Worm (Caenorhabditis elegans) whole organism, L2 larva: Measurements from ENCODE around the gene ZC15.5.

ENCODE experiments used
- C34F6.9 ChIP-seq: fragments of 150-350 bp; optimal IDR thresholded peaks from 2 replicates; lab custom pipeline; 2014; ENCODE audit warnings: missing biosample characterization, missing genetic modification characterization
- F13H6.1 ChIP-seq: sonication (generic microtip); optimal IDR thresholded peaks from 2 replicates; lab custom pipeline; 2016; ENCODE audit warnings: missing genetic modification characterization, missing compliant biosample characterization
- Y55F3AM.14 ChIP-seq: fragments of 200-800 bp; sonication (Bioruptor generic); optimal IDR thresholded peaks from 2 replicates; lab custom pipeline; 2018; ENCODE audit warnings: mild to moderate bottlenecking, missing genetic modification characterization, missing compliant biosample characterization
- ZK546.5 ChIP-seq: sonication (generic microtip); optimal IDR thresholded peaks from 2 replicates; lab custom pipeline; 2017; ENCODE audit warnings: missing biosample characterization, missing genetic modification characterization
- alr-1 ChIP-seq: fragments of 150-350 bp; optimal IDR thresholded peaks from 2 replicates; lab custom pipeline; 2014; ENCODE audit warnings: missing biosample characterization, missing genetic modification characterization
- aly-2 ChIP-seq: fragments of 150-350 bp; optimal IDR thresholded peaks from 2 replicates; lab custom pipeline; 2014; ENCODE audit warnings: missing biosample characterization, missing genetic modification characterization
- ama-1 ChIP-seq: fragments of 150-350 bp; optimal IDR thresholded peaks from 2 replicates; lab custom pipeline; 2018; ENCODE audit warnings: inconsistent platforms
- ceh-16 ChIP-seq: fragments of 150-350 bp; optimal IDR thresholded peaks from 2 replicates; lab custom pipeline; 2014; ENCODE audit warnings: missing biosample characterization, missing genetic modification characterization
- ceh-82 ChIP-seq: fragments of 150-350 bp; optimal IDR thresholded peaks from 2 replicates; lab custom pipeline; 2014; ENCODE audit warnings: missing biosample characterization, missing genetic modification characterization
- crh-2 ChIP-seq: sonication (generic microtip); optimal IDR thresholded peaks from 2 replicates; lab custom pipeline; 2017; ENCODE audit warnings: missing biosample characterization, missing genetic modification characterization
- egl-27 ChIP-seq: sonication (generic microtip); optimal IDR thresholded peaks from 3 replicates; lab custom pipeline; 2017; ENCODE audit warnings: missing biosample characterization, missing genetic modification reagents, missing genetic modification characterization
- elt-1 ChIP-seq: fragments of 150-350 bp; optimal IDR thresholded peaks from 2 replicates; lab custom pipeline; 2014; ENCODE audit warnings: missing biosample characterization, missing genetic modification characterization
- elt-3 ChIP-seq: sonication (generic microtip); optimal IDR thresholded peaks from 2 replicates; lab custom pipeline; 2017; ENCODE audit warnings: missing biosample characterization, missing genetic modification characterization
- fos-1 ChIP-seq: fragments of 150-350 bp; optimal IDR thresholded peaks from 2 replicates; lab custom pipeline; 2014; ENCODE audit warnings: missing biosample characterization, missing genetic modification characterization
- gmeb-1 ChIP-seq: fragments of 150-350 bp; optimal IDR thresholded peaks from 2 replicates; lab custom pipeline; 2014; ENCODE audit warnings: missing biosample characterization, missing genetic modification characterization
- lin-11 ChIP-seq: fragments of 150-350 bp; sonication (generic microtip); optimal IDR thresholded peaks from 2 replicates; lab custom pipeline; 2014; ENCODE audit warnings: missing biosample characterization, missing genetic modification characterization, inconsistent platforms, mixed read lengths
- lin-13 ChIP-seq: fragments of 150-350 bp; optimal IDR thresholded peaks from 2 replicates; lab custom pipeline; 2014; ENCODE audit warnings: missing biosample characterization, missing genetic modification reagents, missing genetic modification characterization
- lin-39 ChIP-seq: fragments of 150-350 bp; optimal IDR thresholded peaks from 2 replicates; lab custom pipeline; 2014; ENCODE audit warnings: missing biosample characterization, missing genetic modification reagents, missing genetic modification characterization
- lsy-2 ChIP-seq, 2 experiments: fragments of 150-350 bp in 1 of 2; sonication (generic microtip) in 1 of 2; optimal IDR thresholded peaks; 2 replicates each; lab custom pipeline; 2014 to 2017; ENCODE audit warnings: missing biosample characterization in 2 of 2, missing genetic modification characterization in 2 of 2
- mab-5 ChIP-seq: fragments of 150-350 bp; optimal IDR thresholded peaks from 2 replicates; lab custom pipeline; 2014; ENCODE audit warnings: missing biosample characterization, missing genetic modification characterization
- mbf-1 ChIP-seq: sonication (generic microtip); optimal IDR thresholded peaks from 2 replicates; lab custom pipeline; 2017; ENCODE audit warnings: missing biosample characterization, missing genetic modification characterization
- mdl-1 ChIP-seq, 2 experiments: fragments of 150-350 bp in 1 of 2; sonication (generic microtip) in 1 of 2; optimal IDR thresholded peaks; 2 replicates each; lab custom pipeline; 2017; ENCODE audit warnings: missing biosample characterization in 2 of 2, missing genetic modification characterization in 2 of 2
- nhr-10 ChIP-seq: sonication (generic microtip); optimal IDR thresholded peaks from 2 replicates; lab custom pipeline; 2017; ENCODE audit warnings: missing biosample characterization, missing genetic modification characterization
- nhr-12 ChIP-seq: fragments of 150-350 bp; optimal IDR thresholded peaks from 2 replicates; lab custom pipeline; 2014; ENCODE audit warnings: missing biosample characterization, missing genetic modification characterization
- nhr-129 ChIP-seq: fragments of 150-350 bp; optimal IDR thresholded peaks from 2 replicates; lab custom pipeline; 2014; ENCODE audit warnings: missing biosample characterization, missing genetic modification characterization
- nhr-23 ChIP-seq: fragments of 150-350 bp; optimal IDR thresholded peaks from 2 replicates; lab custom pipeline; 2014; ENCODE audit warnings: missing biosample characterization, missing genetic modification reagents, missing genetic modification characterization
- nhr-25 ChIP-seq: fragments of 150-350 bp; sonication (generic microtip); optimal IDR thresholded peaks from 3 replicates; lab custom pipeline; 2014; ENCODE audit warnings: missing biosample characterization, missing genetic modification characterization
- nhr-6 ChIP-seq: fragments of 150-350 bp; optimal IDR thresholded peaks from 2 replicates; lab custom pipeline; 2014; ENCODE audit warnings: missing biosample characterization, missing genetic modification characterization
- nhr-77 ChIP-seq: fragments of 150-350 bp; optimal IDR thresholded peaks from 2 replicates; lab custom pipeline; 2014; ENCODE audit warnings: missing biosample characterization, missing genetic modification characterization
- peb-1 ChIP-seq: fragments of 150-350 bp; optimal IDR thresholded peaks from 2 replicates; lab custom pipeline; 2014; ENCODE audit warnings: missing biosample characterization, missing genetic modification characterization
- sem-4 ChIP-seq: fragments of 150-350 bp; optimal IDR thresholded peaks from 2 replicates; lab custom pipeline; 2014; ENCODE audit warnings: missing biosample characterization, missing genetic modification reagents, missing genetic modification characterization
- skn-1 ChIP-seq: sonication (generic microtip); optimal IDR thresholded peaks from 2 replicates; lab custom pipeline; 2017; ENCODE audit warnings: missing biosample characterization, missing genetic modification characterization
- sma-3 ChIP-seq: sonication (generic microtip); optimal IDR thresholded peaks from 2 replicates; lab custom pipeline; 2016; ENCODE audit warnings: missing genetic modification reagents, missing genetic modification characterization, missing compliant biosample characterization
- sma-9 ChIP-seq, 2 experiments: fragments of 150-350 bp in 1 of 2; sonication (generic microtip) in 1 of 2; optimal IDR thresholded peaks; 2 replicates each; lab custom pipeline; 2014 to 2016; ENCODE audit warnings: missing genetic modification characterization in 2 of 2, mild to moderate bottlenecking in 1 of 2, missing biosample characterization in 1 of 2, missing compliant biosample characterization in 1 of 2, missing genetic modification reagents in 1 of 2, moderate library complexity in 1 of 2
- snpc-4 ChIP-seq: fragments of 150-350 bp; optimal IDR thresholded peaks from 2 replicates; lab custom pipeline; 2014; ENCODE audit warnings: missing biosample characterization, missing genetic modification characterization
- unc-39 ChIP-seq: fragments of 150-350 bp; optimal IDR thresholded peaks from 2 replicates; lab custom pipeline; 2014; ENCODE audit warnings: missing biosample characterization, missing genetic modification characterization
- unc-55 ChIP-seq: fragments of 150-350 bp; sonication (generic microtip); optimal IDR thresholded peaks from 3 replicates; lab custom pipeline; 2014; ENCODE audit warnings: missing biosample characterization, missing genetic modification reagents, missing genetic modification characterization
- unc-62 ChIP-seq: fragments of 150-350 bp; optimal IDR thresholded peaks from 2 replicates; lab custom pipeline; 2014; ENCODE audit warnings: missing biosample characterization, missing genetic modification reagents, missing genetic modification characterization
- zag-1 ChIP-seq: fragments of 150-350 bp; optimal IDR thresholded peaks from 2 replicates; lab custom pipeline; 2014; ENCODE audit warnings: missing biosample characterization, missing genetic modification characterization
- ztf-1 ChIP-seq: fragments of 200-800 bp; sonication (Bioruptor generic); conservative IDR thresholded peaks from 2 replicates; pipeline ENCODE4 v1.3.6; 2022; ENCODE audit warnings: missing genetic modification characterization, missing compliant biosample characterization
- ztf-11 ChIP-seq: sonication (generic microtip); optimal IDR thresholded peaks from 2 replicates; lab custom pipeline; 2017; ENCODE audit warnings: missing biosample characterization, missing genetic modification characterization

The ZC15.5 gene

ce11 chrV:20297650-20298049, at the start of gene ZC15.5:
Gene ZC15.5, plus strand, starts transcription at chrV:20297950.
- no peak for TF ChIP-seq gmeb-1 (tag; lab: Kevin White, UChicago)
- TF ChIP-seq aly-2 (tag; lab: Kevin White, UChicago), result no peak
- no peak for TF ChIP-seq peb-1 (tag; lab: Kevin White, UChicago)
- TF ChIP-seq ztf-1 (GFP tag; lab: Robert Waterston, UW), result no peak
- TF ChIP-seq snpc-4 (tag; lab: Kevin White, UChicago), result no peak
- TF ChIP-seq lsy-2 (tag; optimal IDR thresholded peaks at IDR 0.05; lab: Kevin White, UChicago), result no peak
- TF ChIP-seq nhr-23 (tag; lab: Kevin White, UChicago), result no peak
- TF ChIP-seq lin-39 (tag; lab: Kevin White, UChicago), result no peak
- no peak for TF ChIP-seq fos-1 (tag; lab: Kevin White, UChicago)

ce11 chrV:20249438-20250120, 48.2 kb upstream of the ZC15.5 start, which contains the start of gene swsn-1:
Gene swsn-1, minus strand, starts transcription at chrV:20249488.
- no peak for TF ChIP-seq nhr-77 (tag; lab: Kevin White, UChicago)
- TF ChIP-seq C34F6.9 (tag; lab: Kevin White, UChicago), result peak; percentile 47
- TF ChIP-seq snpc-4 (tag; lab: Kevin White, UChicago), result no peak
- TF ChIP-seq ceh-16 (tag; lab: Kevin White, UChicago), result no peak
- TF ChIP-seq mab-5 (tag; lab: Kevin White, UChicago), result peak; percentile 7
- peak; percentile 18 for TF ChIP-seq zag-1 (tag; lab: Kevin White, UChicago)
- TF ChIP-seq lin-11, result no peak
- TF ChIP-seq F13H6.1 (tag; lab: Kevin White, UChicago), result peak; percentile 42
- no peak for TF ChIP-seq alr-1 (tag; lab: Kevin White, UChicago)
- no peak for TF ChIP-seq ztf-11
- peak; percentile 18 to 47 for TF ChIP-seq lsy-2 (tag; optimal IDR thresholded peaks at IDR 0.05; lab: Kevin White, UChicago)
- peak; percentile 66 for TF ChIP-seq unc-55 (GFP tag; lab: Kevin White, UChicago)
- no peak for TF ChIP-seq nhr-6 (tag; lab: Kevin White, UChicago)
- TF ChIP-seq elt-1, result no peak
- no peak for TF ChIP-seq nhr-10 (tag; lab: Kevin White, UChicago)
- TF ChIP-seq Y55F3AM.14, result no peak
- TF ChIP-seq crh-2, result peak; percentile 10
- TF ChIP-seq sem-4, result no peak
- no peak for TF ChIP-seq nhr-25 (tag; lab: Kevin White, UChicago)
- no peak for TF ChIP-seq nhr-23 (tag; lab: Kevin White, UChicago)
- no peak for TF ChIP-seq ama-1 (lab: Kevin White, UChicago)
- TF ChIP-seq skn-1 (tag; lab: Kevin White, UChicago), result no peak
- TF ChIP-seq nhr-129 (tag; lab: Kevin White, UChicago), result peak; percentile 38
- peak; percentile 39 for TF ChIP-seq gmeb-1 (tag; lab: Kevin White, UChicago)
- no peak for TF ChIP-seq mbf-1 (tag; lab: Kevin White, UChicago)
- TF ChIP-seq ceh-82 (tag; lab: Kevin White, UChicago), result no peak
- TF ChIP-seq aly-2 (tag; lab: Kevin White, UChicago), result no peak
- no peak for TF ChIP-seq lin-39 (tag; lab: Kevin White, UChicago)
- no peak for TF ChIP-seq unc-39 (tag; lab: Kevin White, UChicago)
- TF ChIP-seq ztf-1 (GFP tag; lab: Robert Waterston, UW), result no peak
- peak; percentile 25 to 47 for TF ChIP-seq mdl-1 (tag; optimal IDR thresholded peaks at IDR 0.05; lab: Kevin White, UChicago)
- peak; percentile 27 for TF ChIP-seq egl-27 (tag; lab: Kevin White, UChicago)
- TF ChIP-seq nhr-12 (tag; lab: Kevin White, UChicago), result no peak
- TF ChIP-seq ZK546.5 (tag; lab: Kevin White, UChicago), result no peak
- TF ChIP-seq elt-3 (tag; lab: Kevin White, UChicago), result no peak
- peak; percentile 29 for TF ChIP-seq lin-13 (GFP tag; lab: Kevin White, UChicago)
- TF ChIP-seq fos-1 (tag; lab: Kevin White, UChicago), result no peak
- TF ChIP-seq, all 48 proteins: peak for 12

- TF ChIP-seq unc-62 (GFP tag; lab: Kevin White, UChicago), result no peak
- no peak for TF ChIP-seq nhr-25 (tag; lab: Kevin White, UChicago)
- no peak for TF ChIP-seq nhr-10 (tag; lab: Kevin White, UChicago)
- TF ChIP-seq gmeb-1 (tag; lab: Kevin White, UChicago), result no peak
- TF ChIP-seq sma-9 (GFP tag; optimal IDR thresholded peaks at IDR 0.05; lab: Kevin White, UChicago), result no peak
- TF ChIP-seq sma-9 (tag; optimal IDR thresholded peaks at IDR 0.05; lab: Kevin White, UChicago), result no peak
- TF ChIP-seq nhr-6 (tag; lab: Kevin White, UChicago), result no peak
- no peak for TF ChIP-seq ZK546.5 (tag; lab: Kevin White, UChicago)
- TF ChIP-seq alr-1 (tag; lab: Kevin White, UChicago), result no peak
- TF ChIP-seq nhr-23 (tag; lab: Kevin White, UChicago), result no peak
- TF ChIP-seq unc-55 (GFP tag; lab: Kevin White, UChicago), result no peak
- TF ChIP-seq aly-2 (tag; lab: Kevin White, UChicago), result no peak
- TF ChIP-seq unc-39 (tag; lab: Kevin White, UChicago), result no peak
- no peak for TF ChIP-seq mdl-1 (tag; optimal IDR thresholded peaks at IDR 0.05; lab: Kevin White, UChicago)
- no peak for TF ChIP-seq ceh-16 (tag; lab: Kevin White, UChicago)
- TF ChIP-seq skn-1 (tag; lab: Kevin White, UChicago), result no peak
- TF ChIP-seq mbf-1 (tag; lab: Kevin White, UChicago), result no peak
- no peak for TF ChIP-seq elt-1
- no peak for TF ChIP-seq lin-11
- TF ChIP-seq sma-3, result no peak
- no peak for TF ChIP-seq nhr-12 (tag; lab: Kevin White, UChicago)
Measured at ce11 chrV:20266992-20267391, 30.8 kb upstream of the ZC15.5 start, which contains the start of gene mdt-17. Gene mdt-17, minus strand, starts transcription at chrV:20267247.
